Fruit fly (Drosophila melanogaster) whole organism, embryonic: ENCODE data around the gene hyd.
A peak's percentile ranks its signal among the peaks of the same experiment; 100 is the strongest.

ENCODE experiments used
- BEAF-32 ChIP-seq: fragments of 200-800 bp; sonication (Bioruptor generic); optimal IDR thresholded peaks from 3 replicates; lab custom pipeline; 2017; ENCODE audit warnings: missing biosample characterization, missing genetic modification characterization, mild to moderate bottlenecking, moderate library complexity, missing genetic modification reagents
- C15 ChIP-seq: fragments of 200-800 bp; sonication (Bioruptor generic); IDR thresholded peaks from 3 replicates; pipeline ENCODE4 v1.3.6; 2022; ENCODE audit warnings: missing biosample characterization, missing genetic modification characterization
- CG10565 ChIP-seq: fragments of 200-800 bp; sonication (Bioruptor generic); optimal IDR thresholded peaks from 3 replicates; lab custom pipeline; 2016; ENCODE audit warnings: missing biosample characterization, mild to moderate bottlenecking, missing genetic modification characterization
- CG10959 ChIP-seq: fragments of 200-800 bp; sonication (Bioruptor generic); IDR thresholded peaks from 2 replicates; pipeline ENCODE4 v1.3.6; 2022; ENCODE audit warnings: missing biosample characterization, missing genetic modification characterization
- CG11560 ChIP-seq: fragments of 200-800 bp; sonication (Bioruptor generic); IDR thresholded peaks from 3 replicates; pipeline ENCODE4 v1.3.6; 2022; ENCODE audit warnings: missing biosample characterization, missing genetic modification characterization
- CG12219 ChIP-seq: fragments of 200-800 bp; sonication (Bioruptor generic); optimal IDR thresholded peaks from 3 replicates; lab custom pipeline; 2018; ENCODE audit warnings: missing biosample characterization, mild to moderate bottlenecking, missing genetic modification characterization
- CG12299 ChIP-seq: fragments of 200-800 bp; sonication (Bioruptor generic); optimal IDR thresholded peaks from 2 replicates; lab custom pipeline; 2018; ENCODE audit warnings: missing biosample characterization, mild to moderate bottlenecking, missing genetic modification characterization
- CG15601 ChIP-seq: fragments of 200-800 bp; sonication (Bioruptor generic); optimal IDR thresholded peaks from 3 replicates; lab custom pipeline; 2019; ENCODE audit warnings: missing biosample characterization, mild to moderate bottlenecking, missing genetic modification characterization, moderate library complexity
- CG17328 ChIP-seq: fragments of 200-800 bp; sonication (Bioruptor generic); IDR thresholded peaks from 2 replicates; pipeline ENCODE4 v1.3.6; 2022; ENCODE audit warnings: missing biosample characterization, missing genetic modification characterization
- CG18011 ChIP-seq: fragments of 200-800 bp; sonication (Bioruptor generic); optimal IDR thresholded peaks from 2 replicates; lab custom pipeline; 2017; ENCODE audit warnings: missing biosample characterization, missing genetic modification characterization, mild to moderate bottlenecking, moderate library complexity, missing genotype
- CG18262 ChIP-seq: fragments of 200-800 bp; optimal IDR thresholded peaks from 3 replicates; lab custom pipeline; 2019; ENCODE audit warnings: missing biosample characterization, mild to moderate bottlenecking, missing genetic modification characterization, moderate library complexity
- CG2712 ChIP-seq: fragments of 200-800 bp; optimal IDR thresholded peaks from 3 replicates; lab custom pipeline; 2019; ENCODE audit warnings: missing biosample characterization, mild to moderate bottlenecking, missing genetic modification characterization, moderate library complexity
- CG2875 ChIP-seq: fragments of 200-800 bp; sonication (Bioruptor generic); optimal IDR thresholded peaks from 2 replicates; lab custom pipeline; 2017; ENCODE audit warnings: missing biosample characterization, mild to moderate bottlenecking, missing genetic modification characterization, missing genetic modification reagents
- CG31224 ChIP-seq: fragments of 200-800 bp; sonication (Bioruptor generic); IDR thresholded peaks from 2 replicates; pipeline ENCODE4 v1.3.6; 2022; ENCODE audit warnings: missing biosample characterization, missing genetic modification characterization
- CG4730 ChIP-seq: fragments of 200-800 bp; sonication (Bioruptor generic); IDR thresholded peaks from 2 replicates; pipeline ENCODE4 v1.3.6; 2022; ENCODE audit warnings: missing biosample characterization, missing genetic modification characterization
- CG4820 ChIP-seq: fragments of 200-800 bp; sonication (Bioruptor generic); optimal IDR thresholded peaks from 3 replicates; lab custom pipeline; 2016; ENCODE audit warnings: missing biosample characterization, missing genetic modification characterization
- CG4854 ChIP-seq: fragments of 200-800 bp; sonication (Bioruptor generic); optimal IDR thresholded peaks from 2 replicates; lab custom pipeline; 2016; ENCODE audit warnings: missing biosample characterization, missing genetic modification characterization, inconsistent platforms
- CG6854 ChIP-seq: fragments of 200-800 bp; sonication (Bioruptor generic); optimal IDR thresholded peaks from 3 replicates; lab custom pipeline; 2017; ENCODE audit warnings: missing biosample characterization, mild to moderate bottlenecking, missing genetic modification characterization
- CG8089 ChIP-seq: fragments of 200-800 bp; sonication (Bioruptor generic); optimal IDR thresholded peaks from 3 replicates; lab custom pipeline; 2016; ENCODE audit warnings: missing biosample characterization, missing genetic modification characterization
- CG8281 ChIP-seq: fragments of 200-800 bp; sonication (Bioruptor generic); optimal IDR thresholded peaks from 2 replicates; lab custom pipeline; 2018; ENCODE audit warnings: missing biosample characterization, mild to moderate bottlenecking, missing genetic modification characterization, moderate library complexity
- CG8478 ChIP-seq: fragments of >200 bp; optimal IDR thresholded peaks from 2 replicates; lab custom pipeline; 2018
- CG9215 ChIP-seq: fragments of 200-800 bp; sonication (Bioruptor generic); IDR thresholded peaks from 2 replicates; pipeline ENCODE4 v1.3.6; 2022; ENCODE audit warnings: missing biosample characterization, missing genetic modification characterization
- Chrac-16 ChIP-seq: fragments of 200-800 bp; sonication (Bioruptor generic); optimal IDR thresholded peaks from 3 replicates; lab custom pipeline; 2016; ENCODE audit warnings: missing biosample characterization, missing genetic modification characterization
- CoRest ChIP-seq: fragments of 200-800 bp; sonication (Bioruptor generic); optimal IDR thresholded peaks from 3 replicates; lab custom pipeline; 2018; ENCODE audit warnings: missing biosample characterization, mild to moderate bottlenecking, missing genetic modification characterization, moderate library complexity
- Dref ChIP-seq: fragments of 200-800 bp; sonication (Bioruptor generic); IDR thresholded peaks from 2 replicates; pipeline ENCODE4 v1.3.6; 2022; ENCODE audit warnings: missing biosample characterization, missing genetic modification characterization
- Hand ChIP-seq: fragments of 200-800 bp; sonication (Bioruptor generic); optimal IDR thresholded peaks from 2 replicates; lab custom pipeline; 2017; ENCODE audit warnings: mild to moderate bottlenecking, missing biosample characterization, missing genetic modification reagents, missing genetic modification characterization
- HmgD ChIP-seq: fragments of 200-800 bp; sonication (Bioruptor generic); optimal IDR thresholded peaks from 3 replicates; lab custom pipeline; 2016; ENCODE audit warnings: missing biosample characterization, missing genetic modification characterization
- Hr78 ChIP-seq, 2 experiments: fragments of 200-800 bp in 1 of 2; fragments of >200 bp in 1 of 2; sonication (Bioruptor generic) in 1 of 2; optimal IDR thresholded peaks; 2 replicates each; lab custom pipeline; 2017 to 2019; ENCODE audit warnings: missing biosample characterization in 2 of 2, missing genetic modification characterization in 2 of 2, mild to moderate bottlenecking in 1 of 2, moderate library complexity in 1 of 2
- Lhr ChIP-seq: fragments of 200-800 bp; sonication (Bioruptor generic); optimal IDR thresholded peaks from 3 replicates; lab custom pipeline; 2017; ENCODE audit warnings: mild to moderate bottlenecking, missing biosample characterization, missing genetic modification reagents, missing genetic modification characterization
- Med ChIP-seq: fragments of 200-800 bp; sonication (Bioruptor generic); peaks from one replicate; lab custom pipeline; 2016; ENCODE audit warnings: missing biosample characterization, missing genetic modification characterization, mild to moderate bottlenecking, inconsistent platforms, moderate library complexity
- Mes4 ChIP-seq: fragments of 200-800 bp; sonication (Bioruptor generic); optimal IDR thresholded peaks from 2 replicates; lab custom pipeline; 2016; ENCODE audit warnings: missing biosample characterization, missing genetic modification characterization
- Nf-YC ChIP-seq: fragments of 200-800 bp; optimal IDR thresholded peaks from 3 replicates; lab custom pipeline; 2019; ENCODE audit warnings: missing biosample characterization, mild to moderate bottlenecking, missing genetic modification characterization, moderate library complexity
- Sin3A ChIP-seq: fragments of >200 bp; optimal IDR thresholded peaks from 2 replicates; lab custom pipeline; 2018
- TFAM ChIP-seq: fragments of 200-800 bp; sonication (Bioruptor generic); optimal IDR thresholded peaks from 2 replicates; lab custom pipeline; 2017; ENCODE audit warnings: missing biosample characterization, missing genetic modification characterization, inconsistent platforms
- Trl ChIP-seq, 3 experiments: fragments of >200 bp in 2 of 3; fragments of 200-800 bp in 1 of 3; sonication (Bioruptor generic) in 1 of 3; optimal IDR thresholded peaks; 2 replicates in 1 of 3; 3 replicates in 2 of 3; lab custom pipeline; 2016 to 2017; ENCODE audit warnings: missing biosample characterization in 1 of 3, missing genetic modification characterization in 1 of 3
- Xbp1 ChIP-seq: fragments of 200-800 bp; sonication (Bioruptor generic); optimal IDR thresholded peaks from 3 replicates; lab custom pipeline; 2016; ENCODE audit warnings: missing biosample characterization, mild to moderate bottlenecking, missing genetic modification characterization
- ase ChIP-seq: fragments of 200-800 bp; sonication (Bioruptor generic); IDR thresholded peaks from 3 replicates; pipeline ENCODE4 v1.3.6; 2022; ENCODE audit warnings: missing biosample characterization, missing genetic modification characterization
- bcd ChIP-seq: fragments of 200-800 bp; sonication (Bioruptor generic); optimal IDR thresholded peaks from 2 replicates; lab custom pipeline; 2017; ENCODE audit warnings: missing biosample characterization, mild to moderate bottlenecking, missing genetic modification characterization
- cad ChIP-seq: fragments of >200 bp; optimal IDR thresholded peaks from 2 replicates; lab custom pipeline; 2017; ENCODE audit warnings: missing biosample characterization, missing genetic modification characterization
- danr ChIP-seq: fragments of 200-800 bp; sonication (Bioruptor generic); IDR thresholded peaks from 2 replicates; pipeline ENCODE4 v1.3.6; 2022; ENCODE audit warnings: missing biosample characterization, missing genetic modification characterization
- ems ChIP-seq: fragments of 200-800 bp; sonication (Bioruptor generic); optimal IDR thresholded peaks from 3 replicates; lab custom pipeline; 2016; ENCODE audit warnings: missing biosample characterization, missing genetic modification characterization
- pan ChIP-seq, 4 experiments: fragments of >200 bp in 3 of 4; fragments of 200-800 bp in 1 of 4; sonication (Bioruptor generic) in 1 of 4; optimal IDR thresholded peaks in 3 of 4; IDR thresholded peaks in 1 of 4; 2 replicates each; pipeline versions ENCODE4 v1.3.6 to Lab custom; 2017 to 2022; ENCODE audit warnings: missing biosample characterization in 2 of 4, missing genetic modification characterization in 2 of 4, mixed read lengths in 1 of 4
- pnt ChIP-seq: fragments of 200-800 bp; sonication (Bioruptor generic); optimal IDR thresholded peaks from 3 replicates; lab custom pipeline; 2016; ENCODE audit warnings: missing biosample characterization, missing genetic modification characterization
- psq ChIP-seq: fragments of 200-800 bp; sonication (Bioruptor generic); optimal IDR thresholded peaks from 2 replicates; lab custom pipeline; 2017; ENCODE audit warnings: missing biosample characterization, missing genetic modification characterization
- pzg ChIP-seq: fragments of 200-800 bp; sonication (Bioruptor generic); optimal IDR thresholded peaks from 3 replicates; lab custom pipeline; 2018; ENCODE audit warnings: missing biosample characterization, mild to moderate bottlenecking, missing genetic modification characterization, moderate library complexity
- row ChIP-seq: fragments of 200-800 bp; sonication (Bioruptor generic); IDR thresholded peaks from 3 replicates; pipeline ENCODE4 v1.3.6; 2022; ENCODE audit warnings: missing biosample characterization, missing genetic modification characterization
- sd ChIP-seq: fragments of 200-800 bp; sonication (Bioruptor generic); optimal IDR thresholded peaks from 3 replicates; lab custom pipeline; 2018; ENCODE audit warnings: missing biosample characterization, mild to moderate bottlenecking, missing genetic modification characterization, moderate library complexity
- twi ChIP-seq: fragments of 200-800 bp; optimal IDR thresholded peaks from 2 replicates; lab custom pipeline; 2019; ENCODE audit warnings: missing biosample characterization, mild to moderate bottlenecking, missing genetic modification characterization, moderate library complexity
- vvl ChIP-seq: fragments of 200-800 bp; sonication (Bioruptor generic); IDR thresholded peaks from 2 replicates; pipeline ENCODE4 v1.3.6; 2022; ENCODE audit warnings: missing biosample characterization, missing genetic modification characterization
- yki ChIP-seq: fragments of >200 bp; optimal IDR thresholded peaks from 3 replicates; lab custom pipeline; 2018

Gene hyd

DNA sequence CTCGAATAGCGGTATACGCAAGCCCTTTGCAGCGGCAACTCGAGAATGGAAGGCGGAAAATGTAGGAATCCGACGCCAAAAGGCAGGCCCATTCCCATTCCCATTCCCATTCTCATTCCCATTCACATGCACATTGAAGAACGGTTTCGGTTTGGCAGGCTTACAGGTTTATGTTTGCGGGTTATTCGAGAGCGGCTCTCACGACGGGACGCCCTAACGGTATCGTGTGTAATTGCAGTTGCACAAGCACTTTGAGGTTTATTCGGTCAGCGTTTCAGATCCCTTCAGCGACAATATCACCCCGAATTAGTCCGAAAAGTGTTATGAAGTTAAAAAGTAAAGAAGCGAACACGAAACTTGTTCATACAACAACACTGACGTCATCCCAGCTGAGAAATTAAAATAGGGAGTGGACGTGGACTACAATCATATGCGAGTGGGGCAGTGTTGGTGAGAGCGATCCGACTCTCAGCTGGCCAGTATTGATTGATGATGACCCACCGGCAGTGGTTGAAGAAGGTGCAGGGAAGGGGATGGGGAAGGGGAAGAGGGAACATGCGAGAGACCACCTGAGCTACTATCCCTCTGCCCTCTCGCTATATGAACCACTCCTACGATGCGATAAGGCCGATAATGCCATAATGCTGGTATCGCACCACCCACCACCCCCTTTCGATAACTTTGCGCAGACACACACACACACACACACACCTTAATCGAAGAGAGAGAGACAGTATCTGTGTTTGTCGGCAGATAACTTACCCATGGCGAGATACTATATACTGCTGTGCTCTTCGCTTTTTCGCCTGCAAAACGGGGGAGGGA, 21.0 kb downstream of the hyd start (continued):
- TF ChIP-seq Hr78 (GFP tag; optimal IDR thresholded peaks at IDR 0.05; lab: Kevin White, UChicago) (peak in 1 of 2 experiments; percentile 32), sd (tag; lab: Kevin White, UChicago) (peak; percentile 40), CG17328 (GFP tag; lab: Robert Waterston, UW) (no peak), CG18262 (no peak), Lhr (GFP tag; lab: Kevin White, UChicago) (no peak), CG4730 (GFP tag; lab: Robert Waterston, UW) (no peak), CG12219 (GFP tag; lab: Kevin White, UChicago) (no peak), ems (no peak), Sin3A (lab: Kevin White, UChicago) (no peak), CG4820 (no peak), TFAM (GFP tag; lab: Kevin White, UChicago) (no peak), cad (GFP tag; lab: Kevin White, UChicago) (no peak), Med (GFP tag; lab: Kevin White, UChicago) (peak; percentile 59), CG10959 (GFP tag; lab: Robert Waterston, UW) (no peak), pan (optimal IDR thresholded peaks at IDR 0.05; lab: Kevin White, UChicago) (no peak), pan (GFP tag; optimal IDR thresholded peaks at IDR 0.05 in 1 of 2, IDR thresholded peaks at IDR 0.05 in 1 of 2) (no peak), row (GFP tag; lab: Robert Waterston, UW) (no peak), CG4854 (no peak), pzg (peak; percentile 12), CG8089 (no peak), CG31224 (GFP tag; lab: Robert Waterston, UW) (no peak), C15 (GFP tag; lab: Robert Waterston, UW) (no peak), psq (GFP tag; lab: Kevin White, UChicago) (no peak), BEAF-32 (no peak), yki (no peak), HmgD (GFP tag; lab: Kevin White, UChicago) (no peak), pnt (GFP tag; lab: Kevin White, UChicago) (no peak), CG12299 (no peak), CG2712 (tag; lab: Kevin White, UChicago) (no peak), CG8478 (lab: Kevin White, UChicago) (peak; percentile 81), CG18011 (GFP tag; lab: Kevin White, UChicago) (no peak), Xbp1 (GFP tag; lab: Kevin White, UChicago) (no peak), CG11560 (tag; lab: Robert Waterston, UW) (no peak), CG10565 (GFP tag; lab: Kevin White, UChicago) (no peak), CG2875 (GFP tag; lab: Kevin White, UChicago) (no peak), bcd (GFP tag; lab: Kevin White, UChicago) (no peak), CG6854 (no peak), CG15601 (tag; lab: Kevin White, UChicago) (no peak), Hand (GFP tag; lab: Kevin White, UChicago) (no peak), Mes4 (GFP tag; lab: Kevin White, UChicago) (no peak), Chrac-16 (GFP tag; lab: Kevin White, UChicago) (no peak), CG8281 (tag; lab: Kevin White, UChicago) (no peak), Dref (GFP tag; lab: Robert Waterston, UW) (no peak), vvl (GFP tag; lab: Robert Waterston, UW) (no peak), CoRest (tag; lab: Kevin White, UChicago) (no peak), CG9215 (no peak), Trl (optimal IDR thresholded peaks at IDR 0.05; lab: Kevin White, UChicago) (peak; percentile 69 to 90), Trl (GFP tag; optimal IDR thresholded peaks at IDR 0.05; lab: Kevin White, UChicago) (no peak), danr (GFP tag; lab: Robert Waterston, UW) (no peak), ase (GFP tag; lab: Robert Waterston, UW) (no peak), twi (tag; lab: Kevin White, UChicago) (no peak), Nf-YC (tag; lab: Kevin White, UChicago) (no peak)
